Fruit fly (Drosophila melanogaster) whole organism, embryonic: ENCODE results near the gene CG34290.

ENCODE experiments used
- Atf-2 ChIP-seq: fragments of 200-800 bp; sonication (Bioruptor generic); optimal IDR thresholded peaks from 2 replicates; lab custom pipeline; 2016; ENCODE audit warnings: missing biosample characterization, missing genetic modification characterization
- CG10366 ChIP-seq: fragments of 200-800 bp; sonication (Bioruptor generic); IDR thresholded peaks from 2 replicates; pipeline ENCODE4 v1.3.6; 2022; ENCODE audit warnings: missing biosample characterization, missing genetic modification characterization
- CG11247 ChIP-seq: fragments of 200-800 bp; sonication (Bioruptor generic); IDR thresholded peaks from 2 replicates; pipeline ENCODE4 v1.3.6; 2022; ENCODE audit warnings: missing biosample characterization, missing genetic modification characterization
- CG11723 ChIP-seq: fragments of 200-800 bp; sonication (Bioruptor generic); optimal IDR thresholded peaks from 2 replicates; lab custom pipeline; 2017; ENCODE audit warnings: missing biosample characterization, mild to moderate bottlenecking, missing genetic modification characterization
- CG13123 ChIP-seq: fragments of 200-800 bp; sonication (Bioruptor generic); optimal IDR thresholded peaks from 2 replicates; lab custom pipeline; 2016; ENCODE audit warnings: missing biosample characterization, missing genetic modification characterization
- CG15479 ChIP-seq: fragments of 200-800 bp; sonication (Bioruptor generic); optimal IDR thresholded peaks from 3 replicates; lab custom pipeline; 2019; ENCODE audit warnings: missing biosample characterization, mild to moderate bottlenecking, missing genetic modification characterization, moderate library complexity
- CG17568 ChIP-seq: fragments of 200-800 bp; sonication (Bioruptor generic); optimal IDR thresholded peaks from 2 replicates; lab custom pipeline; 2018; ENCODE audit warnings: missing biosample characterization, mild to moderate bottlenecking, missing genetic modification characterization, moderate library complexity
- CG2202 ChIP-seq: fragments of 200-800 bp; sonication (Bioruptor generic); optimal IDR thresholded peaks from 2 replicates; lab custom pipeline; 2018; ENCODE audit warnings: missing biosample characterization, mild to moderate bottlenecking, missing genetic modification characterization
- CG31441 ChIP-seq: fragments of 200-800 bp; sonication (Bioruptor generic); IDR thresholded peaks from 2 replicates; pipeline ENCODE4 v1.3.6; 2022; ENCODE audit warnings: missing biosample characterization, missing genetic modification characterization
- CG4360 ChIP-seq: fragments of 200-800 bp; sonication (Bioruptor generic); IDR thresholded peaks from 2 replicates; pipeline ENCODE4 v1.3.6; 2022; ENCODE audit warnings: missing biosample characterization, missing genetic modification characterization
- CG5180 ChIP-seq: fragments of 200-800 bp; sonication (Bioruptor generic); optimal IDR thresholded peaks from 3 replicates; lab custom pipeline; 2017; ENCODE audit warnings: missing biosample characterization, missing genetic modification characterization, mild to moderate bottlenecking, moderate library complexity, missing genetic modification reagents
- CG6175 ChIP-seq: fragments of 200-800 bp; sonication (Bioruptor generic); IDR thresholded peaks from 3 replicates; pipeline ENCODE4 v1.3.6; 2022; ENCODE audit warnings: missing biosample characterization, missing genetic modification characterization
- CG7372 ChIP-seq: fragments of 200-800 bp; sonication (Bioruptor generic); IDR thresholded peaks from 2 replicates; pipeline ENCODE4 v1.3.6; 2022; ENCODE audit warnings: missing biosample characterization, missing genetic modification characterization
- CG7963 ChIP-seq: fragments of 200-800 bp; sonication (Bioruptor generic); IDR thresholded peaks from 3 replicates; pipeline ENCODE4 v1.3.6; 2022; ENCODE audit warnings: missing biosample characterization, missing genetic modification characterization; ENCODE audit not compliant: partially characterized antibody
- CoRest ChIP-seq: fragments of 200-800 bp; sonication (Bioruptor generic); optimal IDR thresholded peaks from 3 replicates; lab custom pipeline; 2018; ENCODE audit warnings: missing biosample characterization, mild to moderate bottlenecking, missing genetic modification characterization, moderate library complexity
- Dad ChIP-seq: fragments of 200-800 bp; sonication (Bioruptor generic); optimal IDR thresholded peaks from 3 replicates; lab custom pipeline; 2016; ENCODE audit warnings: missing biosample characterization, missing genetic modification characterization
- Dp ChIP-seq: fragments of 200-800 bp; sonication (Bioruptor generic); optimal IDR thresholded peaks from 2 replicates; lab custom pipeline; 2018; ENCODE audit warnings: missing biosample characterization, mild to moderate bottlenecking, missing genetic modification characterization, moderate library complexity
- Dref ChIP-seq: fragments of 200-800 bp; sonication (Bioruptor generic); IDR thresholded peaks from 2 replicates; pipeline ENCODE4 v1.3.6; 2022; ENCODE audit warnings: missing biosample characterization, missing genetic modification characterization
- Eip74EF ChIP-seq, 2 experiments: fragments of 200-800 bp in 1 of 2; fragments of >200 bp in 1 of 2; sonication (Bioruptor generic) in 1 of 2; optimal IDR thresholded peaks; 2 replicates each; lab custom pipeline; 2017 to 2019; ENCODE audit warnings: missing biosample characterization in 2 of 2, missing genetic modification characterization in 2 of 2, mild to moderate bottlenecking in 1 of 2, moderate library complexity in 1 of 2
- MTF-1 ChIP-seq: fragments of 200-800 bp; sonication (Bioruptor generic); optimal IDR thresholded peaks from 2 replicates; lab custom pipeline; 2018; ENCODE audit warnings: missing biosample characterization, mild to moderate bottlenecking, missing genetic modification characterization, borderline replicate concordance
- Med ChIP-seq: fragments of 200-800 bp; sonication (Bioruptor generic); peaks from one replicate; lab custom pipeline; 2016; ENCODE audit warnings: missing biosample characterization, missing genetic modification characterization, mild to moderate bottlenecking, inconsistent platforms, moderate library complexity
- NfI ChIP-seq: fragments of 200-800 bp; sonication (Bioruptor generic); optimal IDR thresholded peaks from 3 replicates; lab custom pipeline; 2018; ENCODE audit warnings: missing biosample characterization, mild to moderate bottlenecking, missing genetic modification characterization, moderate library complexity
- Optix ChIP-seq: fragments of 200-800 bp; sonication (Bioruptor generic); IDR thresholded peaks from 3 replicates; pipeline ENCODE4 v1.3.6; 2022; ENCODE audit warnings: missing biosample characterization, missing genetic modification characterization
- PHDP ChIP-seq: fragments of 200-800 bp; sonication (Bioruptor generic); optimal IDR thresholded peaks from 3 replicates; lab custom pipeline; 2018; ENCODE audit warnings: missing biosample characterization, mild to moderate bottlenecking, missing genetic modification characterization, moderate library complexity
- Pdp1 ChIP-seq, 2 experiments: fragments of 200-800 bp; sonication (Bioruptor generic); optimal IDR thresholded peaks; 3 replicates each; lab custom pipeline; 2016; ENCODE audit warnings: missing biosample characterization in 2 of 2, missing genetic modification characterization in 2 of 2, mild to moderate bottlenecking in 1 of 2, moderate library complexity in 1 of 2
- Scr ChIP-seq: fragments of 200-800 bp; sonication (Bioruptor generic); IDR thresholded peaks from 2 replicates; pipeline ENCODE4 v1.3.6; 2022; ENCODE audit warnings: missing biosample characterization, missing genetic modification characterization; ENCODE audit not compliant: partially characterized antibody
- Sox100B ChIP-seq: fragments of 200-800 bp; sonication (Bioruptor generic); optimal IDR thresholded peaks from 3 replicates; lab custom pipeline; 2018; ENCODE audit warnings: missing biosample characterization, mild to moderate bottlenecking, missing genetic modification characterization
- Tbp ChIP-seq: fragments of >200 bp; optimal IDR thresholded peaks from 2 replicates; lab custom pipeline; 2018; ENCODE audit warnings: missing biosample characterization, missing genetic modification characterization
- cato ChIP-seq: fragments of 200-800 bp; sonication (Bioruptor generic); optimal IDR thresholded peaks from 2 replicates; lab custom pipeline; 2016; ENCODE audit warnings: missing biosample characterization, missing genetic modification characterization, borderline replicate concordance
- chinmo ChIP-seq: fragments of 200-800 bp; sonication (Bioruptor generic); IDR thresholded peaks from 4 replicates; pipeline ENCODE4 v1.3.6; 2022; ENCODE audit warnings: missing biosample characterization, missing genetic modification characterization; ENCODE audit not compliant: partially characterized antibody
- ci ChIP-seq: fragments of 200-800 bp; sonication (Bioruptor generic); IDR thresholded peaks from 3 replicates; pipeline ENCODE4 v1.3.6; 2022; ENCODE audit warnings: missing biosample characterization, missing genetic modification characterization
- crp ChIP-seq, 2 experiments: fragments of 200-800 bp; sonication (Bioruptor generic); optimal IDR thresholded peaks; 2 replicates in 1 of 2; 3 replicates in 1 of 2; lab custom pipeline; 2017; ENCODE audit warnings: missing biosample characterization in 2 of 2, missing genetic modification characterization in 2 of 2, mild to moderate bottlenecking in 1 of 2, moderate library complexity in 1 of 2
- da ChIP-seq: fragments of 200-800 bp; sonication (Bioruptor generic); optimal IDR thresholded peaks from 2 replicates; lab custom pipeline; 2016; ENCODE audit warnings: missing biosample characterization, missing genetic modification characterization
- dimm ChIP-seq: fragments of 200-800 bp; sonication (Bioruptor generic); IDR thresholded peaks from 2 replicates; pipeline ENCODE4 v1.3.6; 2022; ENCODE audit warnings: missing biosample characterization, missing genetic modification characterization
- dm ChIP-seq: fragments of 200-800 bp; sonication (Bioruptor generic); optimal IDR thresholded peaks from 3 replicates; lab custom pipeline; 2016; ENCODE audit warnings: missing biosample characterization, missing genetic modification characterization
- dmrt11E ChIP-seq: fragments of 200-800 bp; sonication (Bioruptor generic); optimal IDR thresholded peaks from 3 replicates; lab custom pipeline; 2018; ENCODE audit warnings: missing biosample characterization, mild to moderate bottlenecking, missing genetic modification characterization, moderate library complexity
- maf-S ChIP-seq: fragments of 200-800 bp; sonication (Bioruptor generic); optimal IDR thresholded peaks from 2 replicates; lab custom pipeline; 2016; ENCODE audit warnings: missing biosample characterization, missing genetic modification characterization
- mirr ChIP-seq: fragments of 200-800 bp; sonication (Bioruptor generic); optimal IDR thresholded peaks from 3 replicates; lab custom pipeline; 2018; ENCODE audit warnings: missing biosample characterization, mild to moderate bottlenecking, missing genetic modification characterization
- repo ChIP-seq: fragments of 200-800 bp; sonication (Bioruptor generic); optimal IDR thresholded peaks from 2 replicates; lab custom pipeline; 2016; ENCODE audit warnings: missing biosample characterization, missing genetic modification characterization
- slbo ChIP-seq: fragments of 200-800 bp; sonication (Bioruptor generic); IDR thresholded peaks from 2 replicates; pipeline ENCODE4 v1.3.6; 2022; ENCODE audit warnings: missing biosample characterization, missing genetic modification characterization
- slou ChIP-seq: fragments of 200-800 bp; sonication (Bioruptor generic); optimal IDR thresholded peaks from 3 replicates; lab custom pipeline; 2016; ENCODE audit warnings: missing biosample characterization, missing genetic modification characterization
- sna ChIP-seq: fragments of 200-800 bp; sonication (Bioruptor generic); IDR thresholded peaks from 2 replicates; pipeline ENCODE4 v1.3.6; 2022; ENCODE audit warnings: missing biosample characterization, missing genetic modification characterization; ENCODE audit not compliant: partially characterized antibody
- tgo ChIP-seq: fragments of 200-800 bp; sonication (Bioruptor generic); IDR thresholded peaks from 3 replicates; pipeline ENCODE4 v1.3.6; 2022; ENCODE audit warnings: missing biosample characterization, missing genetic modification characterization
- trh ChIP-seq: fragments of 200-800 bp; sonication (Bioruptor generic); optimal IDR thresholded peaks from 2 replicates; lab custom pipeline; 2016; ENCODE audit warnings: missing biosample characterization, missing genetic modification characterization
- unpg ChIP-seq: fragments of 200-800 bp; sonication (Bioruptor generic); optimal IDR thresholded peaks from 3 replicates; lab custom pipeline; 2018; ENCODE audit warnings: missing biosample characterization, mild to moderate bottlenecking, missing genetic modification characterization, moderate library complexity

Gene CG34290

DNA sequence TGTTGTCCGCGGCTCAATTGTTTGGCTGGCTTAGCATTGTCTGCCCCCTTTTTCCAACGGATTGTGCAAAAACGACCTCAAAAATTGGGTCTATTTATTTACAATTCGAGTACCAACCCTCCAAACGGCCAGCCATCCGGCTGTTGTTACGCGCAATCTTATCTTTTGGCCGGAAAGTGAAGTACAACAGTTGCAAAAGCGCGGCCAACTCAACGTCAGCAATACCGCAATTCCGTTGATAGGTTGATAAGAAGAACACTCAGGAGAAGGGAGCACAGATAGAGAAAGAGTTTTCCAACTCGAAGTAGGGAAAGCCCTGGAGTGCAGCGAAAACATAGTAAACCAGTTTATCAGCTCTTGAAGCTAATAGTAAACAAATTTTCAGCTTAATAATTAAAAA is 7.3 kb upstream of the CG34290 start (continued):
- TF ChIP-seq ci (GFP tag; lab: Robert Waterston, UW) = no peak
- TF ChIP-seq chinmo (GFP tag; lab: Robert Waterston, UW) = 0 out of 4 replicates have a peak, but pooled peaks have one; percentile 45
- TF ChIP-seq slbo (GFP tag; lab: Robert Waterston, UW) = 0 out of 2 replicates have a peak, but pooled peaks have one; percentile 21
- peak in 1 of 2 experiments; percentile 33 for TF ChIP-seq Pdp1 (GFP tag; optimal IDR thresholded peaks at IDR 0.05; lab: Kevin White, UChicago)
- peak; percentile 65 for TF ChIP-seq CG15479 (GFP tag; lab: Kevin White, UChicago)

DNA sequence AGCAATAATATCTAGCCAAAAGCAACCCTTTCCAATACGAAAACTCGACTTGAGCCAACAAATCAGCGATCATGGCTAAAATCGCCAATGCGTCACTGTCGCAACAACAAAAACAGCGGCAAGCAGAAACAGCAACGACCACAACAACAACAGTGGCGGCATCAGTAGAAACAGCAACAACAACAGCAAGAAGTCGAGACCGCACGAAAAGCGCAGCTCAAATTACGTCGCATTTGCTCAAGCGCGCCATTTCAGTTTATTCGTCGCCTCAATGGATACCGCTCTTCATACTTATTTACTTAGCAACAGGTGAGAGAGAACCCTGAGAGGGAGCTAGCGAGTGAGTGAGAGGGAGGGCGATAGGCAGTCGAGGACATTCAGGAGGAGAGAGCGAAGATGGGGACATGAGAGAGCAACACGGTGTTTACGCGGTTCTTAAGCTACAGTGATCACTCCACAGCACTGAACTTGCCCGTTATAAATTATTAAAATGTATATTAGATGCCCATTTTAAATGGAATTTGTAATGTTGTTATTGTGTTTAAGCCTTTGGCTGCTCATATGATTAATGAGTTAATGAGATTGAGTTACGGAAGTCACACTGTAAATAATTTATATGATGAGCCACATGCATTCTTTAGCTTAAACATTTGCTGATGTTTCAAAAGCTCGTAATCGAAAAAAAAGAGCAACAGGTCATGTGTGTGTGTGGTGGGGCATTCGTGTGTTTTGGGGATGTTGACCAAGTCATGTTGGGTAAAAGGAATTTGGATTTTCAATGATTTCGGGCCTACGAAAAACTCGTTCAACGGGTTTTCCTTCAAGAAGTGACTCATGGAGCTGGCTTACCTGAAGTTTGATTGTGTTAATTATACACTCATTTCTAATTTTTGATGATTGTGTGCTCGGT is 6.2 kb upstream of the CG34290 start:
- peak; percentile 72; the same call in 2 of the 3 replicates for TF ChIP-seq CG6175 (GFP tag; lab: Robert Waterston, UW)
- peak; percentile 35 for TF ChIP-seq Dad (GFP tag; lab: Kevin White, UChicago)
- no peak for TF ChIP-seq sna (GFP tag; lab: Robert Waterston, UW)
- no peak for TF ChIP-seq Tbp (GFP tag; lab: Kevin White, UChicago)
- TF ChIP-seq trh (GFP tag; lab: Kevin White, UChicago) = peak; percentile 6
- peak; percentile 49 for TF ChIP-seq dm
- peak; percentile 52 for TF ChIP-seq CG2202 (tag; lab: Kevin White, UChicago)
- no peak for TF ChIP-seq Dp
- peak; percentile 85 for TF ChIP-seq dmrt11E
- no peak for TF ChIP-seq CG7963 (GFP tag; lab: Robert Waterston, UW)
- TF ChIP-seq CoRest (tag; lab: Kevin White, UChicago) = peak; percentile 85
- no peak for TF ChIP-seq da (GFP tag; lab: Kevin White, UChicago)
- TF ChIP-seq CG31441 (GFP tag; lab: Robert Waterston, UW) = peak; percentile 72
- TF ChIP-seq CG15479 (GFP tag; lab: Kevin White, UChicago) = no peak
- peak; percentile 78 for TF ChIP-seq PHDP (tag; lab: Kevin White, UChicago)
- no peak for TF ChIP-seq CG13123 (GFP tag; lab: Kevin White, UChicago)
- peak; percentile 77 for TF ChIP-seq CG7372 (GFP tag; lab: Robert Waterston, UW)
- peak; percentile 58 for TF ChIP-seq Optix (GFP tag; lab: Robert Waterston, UW)
- TF ChIP-seq slou (GFP tag; lab: Kevin White, UChicago) = peak; percentile 41
- peak; percentile 75 for TF ChIP-seq CG11247 (GFP tag; lab: Robert Waterston, UW)
- TF ChIP-seq Scr (GFP tag; lab: Robert Waterston, UW) = no peak
- TF ChIP-seq tgo (GFP tag; lab: Robert Waterston, UW) = peak; percentile 82
- peak; percentile 72 for TF ChIP-seq MTF-1 (GFP tag; lab: Kevin White, UChicago)
- peak; percentile 83 for TF ChIP-seq NfI (GFP tag; lab: Kevin White, UChicago)
- peak; percentile 73 for TF ChIP-seq Atf-2 (GFP tag; lab: Kevin White, UChicago)
- TF ChIP-seq CG17568 (GFP tag; lab: Kevin White, UChicago) = peak; percentile 60
- TF ChIP-seq Eip74EF (GFP tag; optimal IDR thresholded peaks at IDR 0.05; lab: Kevin White, UChicago) = peak in 1 of 2 experiments; percentile 63
- TF ChIP-seq CG5180 (GFP tag; lab: Kevin White, UChicago) = no peak
- peak; percentile 42 for TF ChIP-seq mirr
- peak; percentile 74 for TF ChIP-seq maf-S (GFP tag; lab: Kevin White, UChicago)
- TF ChIP-seq Sox100B (GFP tag; lab: Kevin White, UChicago) = peak; percentile 49
- peak in 1 of 2 experiments; percentile 7 for TF ChIP-seq crp (GFP tag; optimal IDR thresholded peaks at IDR 0.05; lab: Kevin White, UChicago)
- TF ChIP-seq repo (GFP tag; lab: Kevin White, UChicago) = peak; percentile 48
- no peak for TF ChIP-seq Dref (GFP tag; lab: Robert Waterston, UW)
- peak; percentile 41; the same call in 1 of the 2 replicates for TF ChIP-seq dimm (GFP tag; lab: Robert Waterston, UW)
- TF ChIP-seq CG10366 = peak; percentile 75
- TF ChIP-seq CG11723 = peak; percentile 58
- TF ChIP-seq Med (GFP tag; lab: Kevin White, UChicago) = peak; percentile 96
- peak; percentile 87 for TF ChIP-seq unpg
- TF ChIP-seq cato (GFP tag; lab: Kevin White, UChicago) = no peak
- peak; percentile 94 for TF ChIP-seq CG4360 (GFP tag; lab: Robert Waterston, UW)
